Fruit fly (Drosophila melanogaster) whole organism, adult: ENCODE measurements around the gene Atx2.

ENCODE experiments used
- CG12768 ChIP-seq: fragments of 200-800 bp; sonication (Bioruptor generic); optimal IDR thresholded peaks from 2 replicates; lab custom pipeline; 2017; ENCODE audit warnings: missing biosample characterization, missing genetic modification characterization, mild to moderate bottlenecking, moderate library complexity, missing genetic modification reagents
- CG33017 ChIP-seq: fragments of 200-800 bp; sonication (Bioruptor generic); optimal IDR thresholded peaks from 2 replicates; lab custom pipeline; 2018; ENCODE audit warnings: missing biosample characterization, mild to moderate bottlenecking, missing genetic modification characterization, moderate library complexity
- CG7045 ChIP-seq: fragments of 200-800 bp; sonication (Bioruptor generic); optimal IDR thresholded peaks from 2 replicates; lab custom pipeline; 2017; ENCODE audit warnings: missing biosample characterization, mild to moderate bottlenecking, missing genetic modification characterization
- CG7101 ChIP-seq: fragments of 200-800 bp; sonication (Bioruptor generic); optimal IDR thresholded peaks from 2 replicates; lab custom pipeline; 2018; ENCODE audit warnings: missing biosample characterization, mild to moderate bottlenecking, missing genetic modification characterization, moderate library complexity
- Clk ChIP-seq: fragments of 200-800 bp; sonication (Bioruptor generic); optimal IDR thresholded peaks from 2 replicates; lab custom pipeline; 2017; ENCODE audit warnings: missing biosample characterization, missing genetic modification characterization
- Crg-1 ChIP-seq: fragments of 200-800 bp; sonication (Bioruptor generic); optimal IDR thresholded peaks from 2 replicates; lab custom pipeline; 2016; ENCODE audit warnings: missing biosample characterization, missing genetic modification characterization
- Hr96 ChIP-seq: fragments of 200-800 bp; sonication (Bioruptor generic); optimal IDR thresholded peaks from 2 replicates; lab custom pipeline; 2016; ENCODE audit warnings: missing biosample characterization, missing genetic modification characterization
- cnc ChIP-seq, 2 experiments: fragments of >200 bp; optimal IDR thresholded peaks; 2 replicates each; lab custom pipeline; 2017
- kay ChIP-seq: fragments of 200-800 bp; sonication (Bioruptor generic); peaks from one replicate; lab custom pipeline; 2016; ENCODE audit warnings: missing biosample characterization, missing genetic modification characterization, borderline replicate concordance
- ovo ChIP-seq: fragments of 200-800 bp; sonication (Bioruptor generic); optimal IDR thresholded peaks from 2 replicates; lab custom pipeline; 2016; ENCODE audit warnings: missing biosample characterization, missing genetic modification characterization
- toe ChIP-seq: fragments of 200-800 bp; sonication (Bioruptor generic); optimal IDR thresholded peaks from 2 replicates; lab custom pipeline; 2016; ENCODE audit warnings: missing biosample characterization, missing genetic modification characterization

dm6 chr3R:15367477-15367876, 40.7 kb upstream of the Atx2 start, which contains the start of gene CG34404:
- TF ChIP-seq toe (GFP tag; lab: Kevin White, UChicago) (no peak), CG7045 (GFP tag; lab: Kevin White, UChicago) (no peak), Crg-1 (peak; percentile 19), CG12768 (GFP tag; lab: Kevin White, UChicago) (no peak), ovo (GFP tag; lab: Kevin White, UChicago) (no peak), cnc (optimal IDR thresholded peaks at IDR 0.05; lab: Kevin White, UChicago) (no peak), CG7101 (tag; lab: Kevin White, UChicago) (peak; percentile 34), kay (GFP tag; lab: Kevin White, UChicago) (no peak), CG33017 (no peak), Clk (GFP tag; lab: Kevin White, UChicago) (no peak), Hr96 (no peak)
